Fruit fly (Drosophila melanogaster): Measurements from ENCODE around the gene Rcd5.

DNA sequence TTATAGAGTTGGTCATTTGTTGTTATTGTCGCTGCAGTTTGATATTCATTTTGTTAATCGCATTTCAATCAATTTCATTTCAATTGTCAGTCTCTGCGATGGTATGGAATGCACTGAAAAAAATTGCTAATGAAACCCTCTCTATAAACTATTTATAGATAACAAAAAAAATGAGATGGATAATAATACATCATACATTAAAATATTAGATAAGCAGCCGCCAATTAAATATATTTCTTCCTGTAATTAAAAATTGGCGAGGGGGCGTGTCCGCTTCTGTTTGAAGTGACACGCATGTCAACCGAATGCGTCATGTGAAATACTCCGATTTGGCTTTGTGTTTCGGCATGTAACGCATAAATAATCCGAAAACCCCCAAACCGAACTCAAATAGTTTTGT lies 4.2 kb downstream of the Rcd5 start:
- TF ChIP-seq Ets21C (GFP tag; optimal IDR thresholded peaks at IDR 0.05) (no peak), Blimp-1 (GFP tag; optimal IDR thresholded peaks at IDR 0.05) (no peak), pdm3 (GFP tag; optimal IDR thresholded peaks at IDR 0.05) (no peak), Lpt (GFP tag; optimal IDR thresholded peaks at IDR 0.05) (no peak), Eip75B (GFP tag; optimal IDR thresholded peaks at IDR 0.05) (no peak), Ets96B (tag; optimal IDR thresholded peaks at IDR 0.05) (no peak), CG34406 (GFP tag; optimal IDR thresholded peaks at IDR 0.05) (no peak), net (GFP tag; optimal IDR thresholded peaks at IDR 0.05) (no peak), Smox (GFP tag; optimal IDR thresholded peaks at IDR 0.05) (no peak)
